Fruit fly (Drosophila melanogaster) whole organism, prepupa: Measurements from ENCODE around the gene Gr93a.
A peak's percentile ranks its signal among the peaks of the same experiment; 100 is the strongest.

Experiments used
- CG11902 ChIP-seq: fragments of 200-800 bp; sonication (Bioruptor generic); optimal IDR thresholded peaks from 3 replicates; lab custom pipeline; 2016; ENCODE audit warnings: missing biosample characterization, missing genetic modification characterization
- CG6854 ChIP-seq: fragments of 200-800 bp; sonication (Bioruptor generic); optimal IDR thresholded peaks from 2 replicates; lab custom pipeline; 2017; ENCODE audit warnings: missing biosample characterization, mild to moderate bottlenecking, missing genetic modification characterization
- CG9139 ChIP-seq: fragments of 200-800 bp; sonication (Bioruptor generic); optimal IDR thresholded peaks from 3 replicates; lab custom pipeline; 2017; ENCODE audit warnings: missing biosample characterization, mild to moderate bottlenecking, missing genetic modification characterization
- Sox14 ChIP-seq: fragments of 200-800 bp; sonication (Bioruptor generic); optimal IDR thresholded peaks from 3 replicates; lab custom pipeline; 2016; ENCODE audit warnings: missing biosample characterization, missing genetic modification characterization
- salr ChIP-seq, 2 experiments: fragments of 200-800 bp; sonication (Bioruptor generic); optimal IDR thresholded peaks; 3 replicates each; lab custom pipeline; 2016 to 2018; ENCODE audit warnings: missing biosample characterization in 2 of 2, missing genetic modification characterization in 2 of 2, mild to moderate bottlenecking in 1 of 2

DNA sequence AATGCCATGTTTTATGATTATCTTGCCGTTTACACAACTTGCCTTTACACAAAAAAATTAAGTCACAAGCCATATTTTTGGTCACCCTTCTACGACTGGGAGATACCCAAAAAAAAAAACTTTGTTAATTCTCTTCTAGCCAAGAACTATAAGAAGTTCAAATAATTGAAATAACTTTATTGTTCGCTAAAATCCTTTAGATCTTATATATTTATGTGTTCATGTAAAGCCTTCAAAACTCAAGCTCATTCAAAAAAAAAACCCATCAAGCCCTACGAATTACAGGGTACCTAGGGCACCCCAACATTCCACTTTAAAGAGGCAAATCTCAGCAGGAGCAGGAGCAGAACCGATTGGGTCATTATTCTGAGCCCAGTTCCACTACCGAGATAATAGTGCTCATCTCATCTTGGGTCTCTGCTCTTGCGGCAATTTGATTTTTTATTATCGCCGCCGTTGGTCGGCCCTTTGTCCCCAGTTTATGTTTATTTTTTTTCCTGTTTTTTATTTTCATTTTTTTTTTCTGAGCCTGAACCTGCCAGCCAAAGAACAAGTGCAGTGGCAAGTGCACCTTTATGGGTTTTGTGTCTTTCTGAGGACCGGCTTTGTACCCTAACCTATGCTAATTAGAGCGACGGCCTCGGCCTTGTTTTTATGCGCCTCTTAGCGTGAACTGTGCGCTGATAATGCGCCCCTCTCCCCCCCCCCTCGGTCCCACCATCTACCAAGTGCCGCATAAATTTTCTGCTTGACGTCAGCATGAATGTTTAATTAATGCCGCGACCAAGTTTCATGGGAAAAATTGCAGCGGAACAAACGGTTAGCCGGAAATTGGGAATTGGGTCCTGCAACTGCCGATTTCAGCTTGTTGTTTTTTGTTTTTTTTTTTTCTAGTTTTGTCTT lies 9.4 kb downstream of the Gr93a start:
- TF ChIP-seq salr (GFP tag; optimal IDR thresholded peaks at IDR 0.05; lab: Kevin White, UChicago) (no peak), CG6854 (GFP tag; lab: Kevin White, UChicago) (no peak), CG9139 (GFP tag; lab: Kevin White, UChicago) (peak; percentile 3), Sox14 (GFP tag; lab: Kevin White, UChicago) (peak; percentile 1), CG11902 (GFP tag; lab: Kevin White, UChicago) (no peak)
